Fruit fly (Drosophila melanogaster) whole organism, embryonic: ENCODE data around the gene CG10348.

ENCODE experiments used
- CG10565 ChIP-seq: fragments of 200-800 bp; sonication (Bioruptor generic); optimal IDR thresholded peaks from 3 replicates; lab custom pipeline; 2016; ENCODE audit warnings: missing biosample characterization, mild to moderate bottlenecking, missing genetic modification characterization
- CG11695 ChIP-seq: fragments of 200-800 bp; sonication (Bioruptor generic); IDR thresholded peaks from 3 replicates; pipeline ENCODE4 v1.3.6; 2022; ENCODE audit warnings: missing biosample characterization, missing genetic modification characterization
- CG12071 ChIP-seq: fragments of 200-800 bp; sonication (Bioruptor generic); optimal IDR thresholded peaks from 3 replicates; lab custom pipeline; 2018; ENCODE audit warnings: missing biosample characterization, mild to moderate bottlenecking, missing genetic modification characterization
- CG12104 ChIP-seq: fragments of 200-800 bp; sonication (Bioruptor generic); optimal IDR thresholded peaks from 3 replicates; lab custom pipeline; 2016; ENCODE audit warnings: missing biosample characterization, missing genetic modification characterization
- CG12155 ChIP-seq: fragments of 200-800 bp; sonication (Bioruptor generic); optimal IDR thresholded peaks from 3 replicates; lab custom pipeline; 2016; ENCODE audit warnings: missing biosample characterization, missing genetic modification characterization
- CG13424 ChIP-seq: fragments of 200-800 bp; sonication (Bioruptor generic); optimal IDR thresholded peaks from 2 replicates; lab custom pipeline; 2019; ENCODE audit warnings: missing biosample characterization, mild to moderate bottlenecking, missing genetic modification characterization, moderate library complexity
- CG14667 ChIP-seq: fragments of 200-800 bp; sonication (Bioruptor generic); IDR thresholded peaks from 2 replicates; pipeline ENCODE4 v1.3.6; 2022; ENCODE audit warnings: missing biosample characterization, missing genetic modification characterization
- CG14710 ChIP-seq: fragments of 200-800 bp; sonication (Bioruptor generic); optimal IDR thresholded peaks from 3 replicates; lab custom pipeline; 2019; ENCODE audit warnings: missing biosample characterization, mild to moderate bottlenecking, missing genetic modification characterization, moderate library complexity
- CG15011 ChIP-seq: fragments of 200-800 bp; sonication (Bioruptor generic); optimal IDR thresholded peaks from 3 replicates; lab custom pipeline; 2018; ENCODE audit warnings: missing biosample characterization, mild to moderate bottlenecking, missing genetic modification characterization
- CG1603 ChIP-seq: fragments of 200-800 bp; sonication (Bioruptor generic); optimal IDR thresholded peaks from 2 replicates; lab custom pipeline; 2019; ENCODE audit warnings: missing biosample characterization, mild to moderate bottlenecking, missing genetic modification characterization, moderate library complexity
- CG16815 ChIP-seq: fragments of 200-800 bp; sonication (Bioruptor generic); optimal IDR thresholded peaks from 3 replicates; lab custom pipeline; 2017; ENCODE audit warnings: missing biosample characterization, mild to moderate bottlenecking, missing genetic modification characterization
- CG17385 ChIP-seq: fragments of 200-800 bp; sonication (Bioruptor generic); optimal IDR thresholded peaks from 3 replicates; lab custom pipeline; 2018; ENCODE audit warnings: missing biosample characterization, mild to moderate bottlenecking, missing genetic modification characterization
- CG18764 ChIP-seq: fragments of 200-800 bp; sonication (Bioruptor generic); optimal IDR thresholded peaks from 3 replicates; lab custom pipeline; 2016; ENCODE audit warnings: missing biosample characterization, missing genetic modification characterization
- CG30403 ChIP-seq: fragments of 200-800 bp; sonication (Bioruptor generic); optimal IDR thresholded peaks from 3 replicates; lab custom pipeline; 2016; ENCODE audit warnings: missing biosample characterization, missing genetic modification characterization
- CG31441 ChIP-seq: fragments of 200-800 bp; sonication (Bioruptor generic); IDR thresholded peaks from 2 replicates; pipeline ENCODE4 v1.3.6; 2022; ENCODE audit warnings: missing biosample characterization, missing genetic modification characterization
- CG3163 ChIP-seq: fragments of 200-800 bp; sonication (Bioruptor generic); optimal IDR thresholded peaks from 3 replicates; lab custom pipeline; 2016; ENCODE audit warnings: missing biosample characterization, missing genetic modification characterization
- CG3847 ChIP-seq: fragments of 200-800 bp; sonication (Bioruptor generic); IDR thresholded peaks from 2 replicates; pipeline ENCODE4 v1.3.6; 2022; ENCODE audit warnings: missing biosample characterization, missing genetic modification characterization
- CG4328 ChIP-seq: fragments of 200-800 bp; sonication (Bioruptor generic); optimal IDR thresholded peaks from 3 replicates; lab custom pipeline; 2017; ENCODE audit warnings: missing biosample characterization, missing genetic modification reagents, missing genetic modification characterization
- CG4707 ChIP-seq: fragments of 200-800 bp; sonication (Bioruptor generic); optimal IDR thresholded peaks from 2 replicates; lab custom pipeline; 2018; ENCODE audit warnings: missing biosample characterization, mild to moderate bottlenecking, missing genetic modification characterization, moderate library complexity
- CG7786 ChIP-seq: fragments of 200-800 bp; sonication (Bioruptor generic); optimal IDR thresholded peaks from 2 replicates; lab custom pipeline; 2016; ENCODE audit warnings: missing biosample characterization, missing genetic modification characterization
- Chrac-16 ChIP-seq: fragments of 200-800 bp; sonication (Bioruptor generic); optimal IDR thresholded peaks from 3 replicates; lab custom pipeline; 2016; ENCODE audit warnings: missing biosample characterization, missing genetic modification characterization
- CoRest ChIP-seq: fragments of 200-800 bp; sonication (Bioruptor generic); optimal IDR thresholded peaks from 3 replicates; lab custom pipeline; 2018; ENCODE audit warnings: missing biosample characterization, mild to moderate bottlenecking, missing genetic modification characterization, moderate library complexity
- CrebB ChIP-seq: fragments of 200-800 bp; sonication (Bioruptor generic); optimal IDR thresholded peaks from 3 replicates; lab custom pipeline; 2018; ENCODE audit warnings: missing biosample characterization, mild to moderate bottlenecking, missing genetic modification characterization
- Ets65A ChIP-seq: fragments of 200-800 bp; sonication (Bioruptor generic); peaks from one replicate; lab custom pipeline; 2016; ENCODE audit warnings: missing biosample characterization, missing genetic modification characterization
- Ets97D ChIP-seq: fragments of 200-800 bp; sonication (Bioruptor generic); optimal IDR thresholded peaks from 3 replicates; lab custom pipeline; 2016; ENCODE audit warnings: missing biosample characterization, missing genetic modification characterization
- H15 ChIP-seq: fragments of 200-800 bp; sonication (Bioruptor generic); IDR thresholded peaks from 3 replicates; pipeline ENCODE4 v1.3.6; 2022; ENCODE audit warnings: missing biosample characterization, missing genetic modification characterization
- H2.0 ChIP-seq: fragments of 200-800 bp; sonication (Bioruptor generic); IDR thresholded peaks from 2 replicates; pipeline ENCODE4 v1.3.6; 2022; ENCODE audit warnings: missing biosample characterization, missing genetic modification characterization
- HLHmδ ChIP-seq: fragments of 200-800 bp; sonication (Bioruptor generic); optimal IDR thresholded peaks from 2 replicates; lab custom pipeline; 2018; ENCODE audit warnings: missing biosample characterization, mild to moderate bottlenecking, missing genetic modification characterization, moderate library complexity
- HmgZ ChIP-seq: fragments of 200-800 bp; sonication (Bioruptor generic); optimal IDR thresholded peaks from 2 replicates; lab custom pipeline; 2018; ENCODE audit warnings: missing biosample characterization, mild to moderate bottlenecking, missing genetic modification characterization
- Lpt ChIP-seq: fragments of >200 bp; optimal IDR thresholded peaks from 2 replicates; lab custom pipeline; 2018; ENCODE audit warnings: missing biosample characterization, missing genetic modification characterization
- MBD-R2 ChIP-seq: fragments of 200-800 bp; sonication (Bioruptor generic); IDR thresholded peaks from 2 replicates; pipeline ENCODE4 v1.3.6; 2022; ENCODE audit warnings: missing biosample characterization, missing genetic modification characterization
- Mrtf ChIP-seq: fragments of 200-800 bp; sonication (Bioruptor generic); IDR thresholded peaks from 3 replicates; pipeline ENCODE4 v1.3.6; 2022; ENCODE audit warnings: missing biosample characterization, missing genetic modification characterization
- NFAT ChIP-seq: fragments of 200-800 bp; sonication (Bioruptor generic); IDR thresholded peaks from 2 replicates; pipeline ENCODE4 v1.3.6; 2022; ENCODE audit warnings: missing biosample characterization, missing genetic modification characterization
- Rfx ChIP-seq: fragments of 200-800 bp; sonication (Bioruptor generic); IDR thresholded peaks from 2 replicates; pipeline ENCODE4 v1.3.6; 2022; ENCODE audit warnings: missing biosample characterization, missing genetic modification characterization
- ash1 ChIP-seq: fragments of 200-800 bp; sonication (Bioruptor generic); optimal IDR thresholded peaks from 2 replicates; lab custom pipeline; 2018; ENCODE audit warnings: missing biosample characterization, mild to moderate bottlenecking, missing genetic modification characterization
- cas ChIP-seq: fragments of 200-800 bp; sonication (Bioruptor generic); IDR thresholded peaks from 2 replicates; pipeline ENCODE4 v1.3.6; 2022; ENCODE audit warnings: missing biosample characterization, missing genetic modification characterization
- chif ChIP-seq, 2 experiments: fragments of 200-800 bp; sonication (Bioruptor generic); optimal IDR thresholded peaks; 3 replicates each; lab custom pipeline; 2016; ENCODE audit warnings: missing biosample characterization in 2 of 2, missing genetic modification characterization in 2 of 2
- gfzf ChIP-seq: fragments of 200-800 bp; sonication (Bioruptor generic); optimal IDR thresholded peaks from 2 replicates; lab custom pipeline; 2016; ENCODE audit warnings: missing biosample characterization, mild to moderate bottlenecking, missing genetic modification characterization, moderate library complexity
- gt ChIP-seq: fragments of 200-800 bp; sonication (Bioruptor generic); IDR thresholded peaks from 2 replicates; pipeline ENCODE4 v1.3.6; 2022; ENCODE audit warnings: missing biosample characterization, missing genetic modification characterization
- lilli ChIP-seq: fragments of 200-800 bp; sonication (Bioruptor generic); optimal IDR thresholded peaks from 3 replicates; lab custom pipeline; 2016; ENCODE audit warnings: missing biosample characterization, missing genetic modification characterization
- lmd ChIP-seq: fragments of 200-800 bp; sonication (Bioruptor generic); IDR thresholded peaks from 2 replicates; pipeline ENCODE4 v1.3.6; 2022; ENCODE audit warnings: missing biosample characterization, missing genetic modification characterization
- mam ChIP-seq: fragments of 200-800 bp; sonication (Bioruptor generic); optimal IDR thresholded peaks from 3 replicates; lab custom pipeline; 2016; ENCODE audit warnings: missing biosample characterization, missing genetic modification characterization
- nerfin-2 ChIP-seq: fragments of 200-800 bp; sonication (Bioruptor generic); IDR thresholded peaks from 2 replicates; pipeline ENCODE4 v1.3.6; 2022; ENCODE audit warnings: missing biosample characterization, missing genetic modification characterization; ENCODE audit not compliant: partially characterized antibody
- nmo ChIP-seq: fragments of 200-800 bp; sonication (Bioruptor generic); optimal IDR thresholded peaks from 2 replicates; lab custom pipeline; 2018; ENCODE audit warnings: missing biosample characterization, mild to moderate bottlenecking, missing genetic modification characterization, moderate library complexity
- pan ChIP-seq, 4 experiments: fragments of >200 bp in 3 of 4; fragments of 200-800 bp in 1 of 4; sonication (Bioruptor generic) in 1 of 4; optimal IDR thresholded peaks in 3 of 4; IDR thresholded peaks in 1 of 4; 2 replicates each; pipeline versions ENCODE4 v1.3.6 to Lab custom; 2017 to 2022; ENCODE audit warnings: missing biosample characterization in 2 of 4, missing genetic modification characterization in 2 of 4, mixed read lengths in 1 of 4
- pzg ChIP-seq: fragments of 200-800 bp; sonication (Bioruptor generic); optimal IDR thresholded peaks from 3 replicates; lab custom pipeline; 2018; ENCODE audit warnings: missing biosample characterization, mild to moderate bottlenecking, missing genetic modification characterization, moderate library complexity
- ranshi ChIP-seq: fragments of 200-800 bp; sonication (Bioruptor generic); IDR thresholded peaks from 2 replicates; pipeline ENCODE4 v1.3.6; 2022; ENCODE audit warnings: missing biosample characterization, missing genetic modification characterization
- sob ChIP-seq: fragments of 200-800 bp; sonication (Bioruptor generic); IDR thresholded peaks from 2 replicates; pipeline ENCODE4 v1.3.6; 2022; ENCODE audit warnings: missing biosample characterization, missing genetic modification characterization
- tgo ChIP-seq: fragments of 200-800 bp; sonication (Bioruptor generic); IDR thresholded peaks from 3 replicates; pipeline ENCODE4 v1.3.6; 2022; ENCODE audit warnings: missing biosample characterization, missing genetic modification characterization
- tin ChIP-seq: fragments of 200-800 bp; sonication (Bioruptor generic); optimal IDR thresholded peaks from 3 replicates; lab custom pipeline; 2016; ENCODE audit warnings: missing biosample characterization, missing genetic modification characterization
- twi ChIP-seq: fragments of 200-800 bp; optimal IDR thresholded peaks from 2 replicates; lab custom pipeline; 2019; ENCODE audit warnings: missing biosample characterization, mild to moderate bottlenecking, missing genetic modification characterization, moderate library complexity

CG10348 gene

dm6 chr2L:18681903-18682302 is 50.4 kb downstream of the CG10348 start, which contains the start of gene tos (continued):
- TF ChIP-seq Ets65A (no peak), Ets97D (GFP tag; lab: Kevin White, UChicago) (peak; percentile 55), nerfin-2 (GFP tag; lab: Robert Waterston, UW) (no peak), pzg (peak; percentile 78), CG10565 (no peak), CG3847 (GFP tag; lab: Robert Waterston, UW) (peak; percentile 61), twi (no peak), CG3163 (no peak), pan (optimal IDR thresholded peaks at IDR 0.05; lab: Kevin White, UChicago) (no peak), pan (GFP tag; optimal IDR thresholded peaks at IDR 0.05 in 1 of 2, IDR thresholded peaks at IDR 0.05 in 1 of 2) (no peak), CG14710 (tag; lab: Kevin White, UChicago) (peak; percentile 28), CG18764 (no peak), Mrtf (GFP tag; lab: Robert Waterston, UW) (no peak), NFAT (GFP tag; lab: Robert Waterston, UW) (no peak), cas (GFP tag; lab: Robert Waterston, UW) (no peak), CG4707 (GFP tag; lab: Kevin White, UChicago) (no peak), ash1 (GFP tag; lab: Kevin White, UChicago) (no peak), chif (GFP tag; optimal IDR thresholded peaks at IDR 0.05; lab: Kevin White, UChicago) (no peak), sob (GFP tag; lab: Robert Waterston, UW) (peak; percentile 42), MBD-R2 (GFP tag; lab: Robert Waterston, UW) (peak; percentile 82), CG12071 (GFP tag; lab: Kevin White, UChicago) (no peak), CG1603 (tag; lab: Kevin White, UChicago) (peak; percentile 53), CrebB (no peak), CG14667 (GFP tag; lab: Robert Waterston, UW) (no peak), gfzf (GFP tag; lab: Kevin White, UChicago) (peak; percentile 77), H15 (GFP tag; lab: Robert Waterston, UW) (no peak), tin (no peak), CG16815 (GFP tag; lab: Kevin White, UChicago) (no peak), CG31441 (no peak), CG12155 (GFP tag; lab: Kevin White, UChicago) (no peak), HmgZ (tag; lab: Kevin White, UChicago) (peak; percentile 38), HLHmδ (GFP tag; lab: Kevin White, UChicago) (no peak)

dm6 chr2L:18677910-18678639 is 54.2 kb downstream of the CG10348 start:
- TF ChIP-seq Rfx (GFP tag; lab: Robert Waterston, UW) (0 out of 2 replicates have a peak, but pooled peaks have one; percentile 29), CG15011 (peak; percentile 12), CG11695 (GFP tag; lab: Robert Waterston, UW) (0 out of 3 replicates have a peak, but pooled peaks have one; percentile 18), lmd (GFP tag; lab: Robert Waterston, UW) (peak; percentile 7; the same call in 1 of the 2 replicates), mam (peak; percentile 28), lilli (GFP tag; lab: Kevin White, UChicago) (peak; percentile 20), CG30403 (peak; percentile 38), H2.0 (GFP tag; lab: Robert Waterston, UW) (no peak), Chrac-16 (GFP tag; lab: Kevin White, UChicago) (peak; percentile 15), CG4328 (GFP tag; lab: Kevin White, UChicago) (peak; percentile 12), CG12104 (GFP tag; lab: Kevin White, UChicago) (peak; percentile 5), gt (no peak), nmo (GFP tag; lab: Kevin White, UChicago) (peak; percentile 12), Lpt (GFP tag; lab: Kevin White, UChicago) (no peak), CG7786 (GFP tag; lab: Kevin White, UChicago) (peak; percentile 33), tgo (GFP tag; lab: Robert Waterston, UW) (no peak), CG17385 (peak; percentile 20), ranshi (GFP tag; lab: Robert Waterston, UW) (0 out of 2 replicates have a peak, but pooled peaks have one; percentile 31), CoRest (peak; percentile 49), CG10565 (no peak), CG13424 (tag; lab: Kevin White, UChicago) (peak; percentile 43)
